Worm (Caenorhabditis elegans): ENCODE measurements around the gene C34F11.8.

Gene C34F11.8

DNA sequence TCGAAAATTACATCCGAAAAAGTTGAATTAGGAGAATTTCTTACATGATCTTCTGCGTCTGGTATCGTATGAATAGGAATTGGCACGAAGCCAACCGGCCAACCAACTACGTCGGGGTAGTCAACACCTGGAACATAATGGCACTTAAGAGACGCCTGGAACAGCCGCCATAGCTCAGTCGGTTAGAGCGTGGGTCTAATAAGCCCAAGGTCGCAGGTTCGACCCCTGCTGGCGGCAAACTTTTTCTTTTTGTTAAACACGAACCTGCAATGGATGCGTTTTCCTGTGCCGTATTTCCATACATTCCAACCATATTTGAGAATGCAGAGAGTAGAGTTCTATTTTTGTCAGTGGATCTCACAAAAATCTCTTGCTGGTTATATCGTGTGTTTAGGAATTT, 26.9 kb upstream of the C34F11.8 start (continued):
- TF ChIP-seq pha-4 (GFP tag; IDR thresholded peaks at IDR 0.05) (peak; percentile 56; the same call in 1 of the 2 replicates), pha-4 (tag; optimal IDR thresholded peaks at IDR 0.05) (no peak), ZK546.5 (tag; optimal IDR thresholded peaks at IDR 0.05) (no peak), Y48G9A.11 (GFP tag; IDR thresholded peaks at IDR 0.05) (peak; percentile 58)

- TF ChIP-seq lir-3 (tag; optimal IDR thresholded peaks at IDR 0.05) (no peak), lin-38 (GFP tag; IDR thresholded peaks at IDR 0.05) (no peak), spr-1 (tag; optimal IDR thresholded peaks at IDR 0.05) (no peak), ceh-28 (tag; optimal IDR thresholded peaks at IDR 0.05) (no peak), nhr-28 (tag; optimal IDR thresholded peaks at IDR 0.05) (peak; percentile 67), ztf-11 (tag; optimal IDR thresholded peaks at IDR 0.05) (no peak), mxl-3 (GFP tag; optimal IDR thresholded peaks at IDR 0.05) (no peak), tra-1 (GFP tag; IDR thresholded peaks at IDR 0.05) (no peak), fos-1 (tag; optimal IDR thresholded peaks at IDR 0.05) (no peak), nhr-6 (tag; optimal IDR thresholded peaks at IDR 0.05) (no peak), zfp-3 (GFP tag; conservative IDR thresholded peaks at IDR 0.05) (no peak), unc-39 (tag; optimal IDR thresholded peaks at IDR 0.05) (no peak), Y105C5A.15 (GFP tag; IDR thresholded peaks at IDR 0.05) (no peak), nhr-11 (tag; optimal IDR thresholded peaks at IDR 0.05) (no peak), aha-1 (tag) (no peak), daf-12 (tag; optimal IDR thresholded peaks at IDR 0.05) (no peak), hif-1 (tag; optimal IDR thresholded peaks at IDR 0.05) (no peak), skn-1 (tag; optimal IDR thresholded peaks at IDR 0.05) (no peak), lin-39 (tag; optimal IDR thresholded peaks at IDR 0.05) (no peak), lsy-2 (tag; optimal IDR thresholded peaks at IDR 0.05) (no peak), nhr-237 (tag; optimal IDR thresholded peaks at IDR 0.05) (no peak), ceh-62 (tag; optimal IDR thresholded peaks at IDR 0.05) (no peak), mdt-29 (GFP tag; IDR thresholded peaks at IDR 0.05) (no peak), Y75B8A.6 (GFP tag; IDR thresholded peaks at IDR 0.05) (no peak), nhr-102 (tag; optimal IDR thresholded peaks at IDR 0.05) (no peak), nhr-10 (tag; optimal IDR thresholded peaks at IDR 0.05) (no peak), daf-8 (GFP tag; IDR thresholded peaks at IDR 0.05) (no peak), ama-1 (optimal IDR thresholded peaks at IDR 0.05) (no peak), F37D6.2 (tag; optimal IDR thresholded peaks at IDR 0.05) (no peak), madf-5 (GFP tag; IDR thresholded peaks at IDR 0.05) (no peak), pqm-1 (tag; optimal IDR thresholded peaks at IDR 0.05) (peak; percentile 66), ceh-82 (tag; optimal IDR thresholded peaks at IDR 0.05) (no peak), nhr-48 (tag; optimal IDR thresholded peaks at IDR 0.05) (no peak), hlh-30 (tag; optimal IDR thresholded peaks at IDR 0.05; ENCODE audit: insufficient read depth) (no peak), ZK337.2 (GFP tag; IDR thresholded peaks at IDR 0.05) (no peak), lin-13 (GFP tag; optimal IDR thresholded peaks at IDR 0.05) (no peak), zip-11 (GFP tag; IDR thresholded peaks at IDR 0.05) (no peak), lin-29 (GFP tag; IDR thresholded peaks at IDR 0.05) (no peak), T26A8.4 (GFP tag; IDR thresholded peaks at IDR 0.05) (no peak), pha-4 (GFP tag; IDR thresholded peaks at IDR 0.05) (no peak), pha-4 (tag; optimal IDR thresholded peaks at IDR 0.05) (no peak), aly-2 (tag; optimal IDR thresholded peaks at IDR 0.05) (no peak), snpc-4 (tag; optimal IDR thresholded peaks at IDR 0.05) (no peak), dmd-6 (GFP tag; IDR thresholded peaks at IDR 0.05) (peak; percentile 39; the same call in 1 of the 2 replicates), jun-1 (tag; optimal IDR thresholded peaks at IDR 0.05) (no peak), nhr-77 (tag; optimal IDR thresholded peaks at IDR 0.05) (no peak), daf-19 (GFP tag; conservative IDR thresholded peaks at IDR 0.05) (no peak), daf-16 (GFP tag; optimal IDR thresholded peaks at IDR 0.05) (no peak), daf-16 (tag; optimal IDR thresholded peaks at IDR 0.05) (peak; percentile 28), ceh-44 (GFP tag; IDR thresholded peaks at IDR 0.05) (no peak), ZK546.5 (tag; optimal IDR thresholded peaks at IDR 0.05) (no peak), ceh-20 (GFP tag; IDR thresholded peaks at IDR 0.05) (no peak)
These were observed 25.0 kb upstream of the C34F11.8 start, which contains the start of gene pho-1 for ce11 chrII:5235758-5236157. Gene pho-1, minus strand, starts transcription at chrII:5235846.
